Worm (Caenorhabditis elegans): ENCODE measurements around the gene mct-5.

Gene mct-5

ce11 chrII:7109956-7110355 lies 11.6 kb upstream of the mct-5 start, which contains the start of gene F10E7.9:
F10E7.9 (minus strand) TSS chrII:7110056.
- no peak for TF ChIP-seq hmg-11 (tag; optimal IDR thresholded peaks at IDR 0.05)
- TF ChIP-seq snpc-4 (tag; optimal IDR thresholded peaks at IDR 0.05) = no peak
- no peak for TF ChIP-seq nhr-12 (tag; optimal IDR thresholded peaks at IDR 0.05)
- no peak for TF ChIP-seq pqm-1 (tag; optimal IDR thresholded peaks at IDR 0.05)
- no peak for TF ChIP-seq nhr-25 (tag; optimal IDR thresholded peaks at IDR 0.05)
- no peak for TF ChIP-seq nhr-76 (tag; optimal IDR thresholded peaks at IDR 0.05)
- TF ChIP-seq nhr-43 (tag; optimal IDR thresholded peaks at IDR 0.05; ENCODE audit: poor library complexity, severe bottlenecking) = no peak
- TF ChIP-seq eor-1 (tag; optimal IDR thresholded peaks at IDR 0.05) = no peak
- no peak for TF ChIP-seq ceh-9 (tag; optimal IDR thresholded peaks at IDR 0.05)
- TF ChIP-seq lin-39 (tag; optimal IDR thresholded peaks at IDR 0.05) = no peak
- TF ChIP-seq unc-39 (tag; optimal IDR thresholded peaks at IDR 0.05) = no peak
- TF ChIP-seq daf-12 (tag; optimal IDR thresholded peaks at IDR 0.05) = no peak
- TF ChIP-seq jun-1 (tag; optimal IDR thresholded peaks at IDR 0.05) = no peak
- no peak for TF ChIP-seq elt-2 (tag; optimal IDR thresholded peaks at IDR 0.05)
- no peak for TF ChIP-seq fkh-2 (tag; optimal IDR thresholded peaks at IDR 0.05)
- TF ChIP-seq ceh-28 (tag; optimal IDR thresholded peaks at IDR 0.05) = no peak
- TF ChIP-seq elt-3 (tag; optimal IDR thresholded peaks at IDR 0.05) = no peak
- TF ChIP-seq R02D3.7 (tag; optimal IDR thresholded peaks at IDR 0.05) = no peak
- no peak for TF ChIP-seq zag-1 (tag; optimal IDR thresholded peaks at IDR 0.05)

ce11 chrII:7106313-7106712 lies 7.9 kb upstream of the mct-5 start:
- TF ChIP-seq sea-2 (GFP tag; optimal IDR thresholded peaks at IDR 0.05) (no peak), ceh-82 (tag; optimal IDR thresholded peaks at IDR 0.05) (no peak), mml-1 (tag; optimal IDR thresholded peaks at IDR 0.05) (no peak), nfya-1 (tag; optimal IDR thresholded peaks at IDR 0.05; ENCODE audit: insufficient read depth) (no peak), daf-12 (tag; optimal IDR thresholded peaks at IDR 0.05) (no peak), unc-62 (GFP tag; optimal IDR thresholded peaks at IDR 0.05) (no peak), ZK546.5 (tag; optimal IDR thresholded peaks at IDR 0.05) (no peak), skn-1 (tag; optimal IDR thresholded peaks at IDR 0.05) (no peak), nhr-77 (tag; optimal IDR thresholded peaks at IDR 0.05) (no peak), nhr-76 (tag; optimal IDR thresholded peaks at IDR 0.05) (no peak), ztf-11 (tag; optimal IDR thresholded peaks at IDR 0.05) (no peak), nhr-11 (tag; optimal IDR thresholded peaks at IDR 0.05) (no peak)

- TF ChIP-seq nhr-25 (tag; optimal IDR thresholded peaks at IDR 0.05) (peak; percentile 90), unc-39 (tag; optimal IDR thresholded peaks at IDR 0.05) (no peak), fkh-10 (GFP tag; optimal IDR thresholded peaks at IDR 0.05) (peak; percentile 39), lin-39 (tag; optimal IDR thresholded peaks at IDR 0.05) (peak; percentile 84), ama-1 (optimal IDR thresholded peaks at IDR 0.05) (peak; percentile 46), nhr-43 (tag; optimal IDR thresholded peaks at IDR 0.05; ENCODE audit: poor library complexity, severe bottlenecking) (peak; percentile 52), mml-1 (tag; optimal IDR thresholded peaks at IDR 0.05) (no peak), ztf-4 (tag; optimal IDR thresholded peaks at IDR 0.05) (no peak), nhr-77 (tag; optimal IDR thresholded peaks at IDR 0.05) (no peak), ceh-28 (tag; optimal IDR thresholded peaks at IDR 0.05) (peak; percentile 38), egl-27 (tag; optimal IDR thresholded peaks at IDR 0.05) (no peak), nhr-11 (tag; optimal IDR thresholded peaks at IDR 0.05) (peak; percentile 25), zag-1 (tag; optimal IDR thresholded peaks at IDR 0.05) (no peak), mdl-1 (tag; optimal IDR thresholded peaks at IDR 0.05) (no peak), skn-1 (tag; optimal IDR thresholded peaks at IDR 0.05) (peak; percentile 36), fos-1 (tag; optimal IDR thresholded peaks at IDR 0.05) (no peak), pha-4 (tag; optimal IDR thresholded peaks at IDR 0.05) (peak; percentile 98), ceh-82 (tag; optimal IDR thresholded peaks at IDR 0.05) (no peak), elt-2 (tag; optimal IDR thresholded peaks at IDR 0.05) (peak; percentile 41), lin-15B (tag; optimal IDR thresholded peaks at IDR 0.05) (peak; percentile 100), nhr-23 (tag; optimal IDR thresholded peaks at IDR 0.05) (peak; percentile 93), snpc-4 (tag; optimal IDR thresholded peaks at IDR 0.05) (no peak), nfya-1 (tag; optimal IDR thresholded peaks at IDR 0.05; ENCODE audit: insufficient read depth) (peak; percentile 97), R02D3.7 (tag; optimal IDR thresholded peaks at IDR 0.05) (peak; percentile 79), nhr-76 (tag; optimal IDR thresholded peaks at IDR 0.05) (peak; percentile 16), daf-12 (tag; optimal IDR thresholded peaks at IDR 0.05) (no peak), tbx-2 (tag; optimal IDR thresholded peaks at IDR 0.05) (no peak), eor-1 (tag; optimal IDR thresholded peaks at IDR 0.05) (no peak), fkh-2 (tag; optimal IDR thresholded peaks at IDR 0.05) (no peak), egl-5 (tag; optimal IDR thresholded peaks at IDR 0.05) (peak; percentile 86), aly-2 (tag; optimal IDR thresholded peaks at IDR 0.05) (no peak), jun-1 (tag; optimal IDR thresholded peaks at IDR 0.05) (peak; percentile 68), elt-3 (tag; optimal IDR thresholded peaks at IDR 0.05) (no peak), elt-1 (tag; optimal IDR thresholded peaks at IDR 0.05) (no peak), ZK546.5 (tag; optimal IDR thresholded peaks at IDR 0.05) (peak; percentile 81), nhr-237 (tag; optimal IDR thresholded peaks at IDR 0.05) (no peak), pqm-1 (tag; optimal IDR thresholded peaks at IDR 0.05) (peak; percentile 73), lsy-12 (tag; optimal IDR thresholded peaks at IDR 0.05) (peak; percentile 21), hmg-11 (tag; optimal IDR thresholded peaks at IDR 0.05) (peak; percentile 24)
Measured at ce11 chrII:7104794-7105613, 6.6 kb upstream of the mct-5 start, which contains the start of the genes farl-11 and rpl-33. farl-11 (minus strand) TSS chrII:7105035. rpl-33 (plus strand) TSS chrII:7105563.
